Worm (Caenorhabditis elegans) whole organism, L4 larva: ENCODE data around the gene C44B11.6.

Source experiments
- F26F4.8 ChIP-seq: fragments of 200-800 bp; sonication (Bioruptor generic); conservative IDR thresholded peaks from 2 replicates; pipeline ENCODE4 v1.3.6; 2022; ENCODE audit warnings: missing genetic modification characterization, missing compliant biosample characterization
- F37D6.2 ChIP-seq: sonication (generic microtip); optimal IDR thresholded peaks from 2 replicates; lab custom pipeline; 2016; ENCODE audit warnings: mild to moderate bottlenecking, missing genetic modification characterization, missing compliant biosample characterization
- F44E2.7 ChIP-seq: fragments of 200-800 bp; sonication (Bioruptor generic); IDR thresholded peaks from 2 replicates; pipeline ENCODE4 v2.1.2; 2022; ENCODE audit warnings: missing genetic modification characterization, missing compliant biosample characterization
- R02D3.7 ChIP-seq: fragments of 150-350 bp; sonication (generic microtip); optimal IDR thresholded peaks from 3 replicates; lab custom pipeline; 2014; ENCODE audit warnings: missing biosample characterization, missing genetic modification characterization
- T20F7.1 ChIP-seq: fragments of 200-800 bp; sonication (Bioruptor generic); optimal IDR thresholded peaks from 2 replicates; lab custom pipeline; 2018; ENCODE audit warnings: mild to moderate bottlenecking, missing genetic modification characterization, missing compliant biosample characterization
- aha-1 ChIP-seq: fragments of 150-350 bp; peaks from one replicate; lab custom pipeline; 2014; ENCODE audit warnings: missing biosample characterization, missing genetic modification characterization
- ceh-82 ChIP-seq: sonication (generic microtip); optimal IDR thresholded peaks from 2 replicates; lab custom pipeline; 2017; ENCODE audit warnings: missing biosample characterization, missing genetic modification characterization
- daf-8 ChIP-seq: fragments of 200-800 bp; sonication (Bioruptor generic); IDR thresholded peaks from 2 replicates; pipeline ENCODE4 v1.3.6; 2022; ENCODE audit warnings: missing genetic modification characterization, missing compliant biosample characterization
- dmd-8 ChIP-seq: fragments of 200-800 bp; sonication (Bioruptor generic); IDR thresholded peaks from 2 replicates; pipeline ENCODE4 v1.3.6; 2022; ENCODE audit warnings: missing genetic modification characterization, missing compliant biosample characterization
- duxl-1 ChIP-seq: sonication (generic microtip); optimal IDR thresholded peaks from 2 replicates; lab custom pipeline; 2016; ENCODE audit warnings: mild to moderate bottlenecking, missing genetic modification characterization, moderate library complexity, missing compliant biosample characterization; ENCODE audit not compliant: poor library complexity
- lim-7 ChIP-seq: fragments of 200-800 bp; sonication (Bioruptor generic); IDR thresholded peaks from 2 replicates; pipeline ENCODE4 v1.3.6; 2022; ENCODE audit warnings: missing genetic modification characterization, missing compliant biosample characterization
- lin-1 ChIP-seq: fragments of 200-800 bp; sonication (Bioruptor generic); IDR thresholded peaks from 2 replicates; pipeline ENCODE4 v1.3.6; 2022; ENCODE audit warnings: missing genetic modification reagents, missing genetic modification characterization, missing compliant biosample characterization
- lin-29 ChIP-seq: fragments of 200-800 bp; sonication (Bioruptor generic); IDR thresholded peaks from 2 replicates; pipeline ENCODE4 v1.3.6; 2022; ENCODE audit warnings: missing genetic modification reagents, missing genetic modification characterization, missing compliant biosample characterization
- lin-38 ChIP-seq: fragments of 200-800 bp; sonication (Bioruptor generic); IDR thresholded peaks from 2 replicates; pipeline ENCODE4 v1.3.6; 2022; ENCODE audit warnings: missing genetic modification reagents, missing genetic modification characterization, missing compliant biosample characterization
- lsy-2 ChIP-seq, 2 experiments: fragments of 150-350 bp in 1 of 2; sonication (generic microtip) in 1 of 2; optimal IDR thresholded peaks; 2 replicates each; lab custom pipeline; 2014 to 2017; ENCODE audit warnings: missing biosample characterization in 2 of 2, missing genetic modification characterization in 2 of 2
- mdl-1 ChIP-seq, 2 experiments: fragments of 150-350 bp in 1 of 2; sonication (generic microtip) in 1 of 2; optimal IDR thresholded peaks; 2 replicates each; lab custom pipeline; 2014 to 2017; ENCODE audit warnings: missing biosample characterization in 2 of 2, missing genetic modification characterization in 2 of 2
- mdt-29 ChIP-seq: fragments of 200-800 bp; sonication (Bioruptor generic); IDR thresholded peaks from 2 replicates; pipeline ENCODE4 v1.3.6; 2022; ENCODE audit warnings: missing genetic modification reagents, missing genetic modification characterization, missing compliant biosample characterization
- mep-1 ChIP-seq: fragments of 150-350 bp; sonication (generic microtip); optimal IDR thresholded peaks from 3 replicates; lab custom pipeline; 2014; ENCODE audit warnings: missing biosample characterization, missing genetic modification characterization
- mes-2 ChIP-seq: sonication (generic microtip); optimal IDR thresholded peaks from 2 replicates; lab custom pipeline; 2016; ENCODE audit warnings: missing genotype, mild to moderate bottlenecking, missing genetic modification characterization, missing compliant biosample characterization; ENCODE audit not compliant: poor library complexity, severe bottlenecking
- nhr-10 ChIP-seq: fragments of 150-350 bp; optimal IDR thresholded peaks from 2 replicates; lab custom pipeline; 2014; ENCODE audit warnings: missing biosample characterization, missing genetic modification characterization
- nhr-6 ChIP-seq: fragments of 150-350 bp; optimal IDR thresholded peaks from 2 replicates; lab custom pipeline; 2014; ENCODE audit warnings: missing biosample characterization, missing genetic modification characterization
- nhr-76 ChIP-seq: fragments of 150-350 bp; optimal IDR thresholded peaks from 2 replicates; lab custom pipeline; 2014; ENCODE audit warnings: missing biosample characterization, missing genetic modification characterization
- saeg-2 ChIP-seq: fragments of 200-800 bp; sonication (Bioruptor generic); IDR thresholded peaks from 2 replicates; pipeline ENCODE4 v1.3.6; 2022; ENCODE audit warnings: missing genetic modification reagents, missing genetic modification characterization, missing compliant biosample characterization
- sdz-12 ChIP-seq: fragments of 200-800 bp; sonication (Bioruptor generic); optimal IDR thresholded peaks from 2 replicates; lab custom pipeline; 2018; ENCODE audit warnings: mild to moderate bottlenecking, missing genetic modification characterization, missing compliant biosample characterization
- snpc-1.2 ChIP-seq: fragments of 200-800 bp; sonication (Bioruptor generic); IDR thresholded peaks from 2 replicates; pipeline ENCODE4 v1.3.6; 2022; ENCODE audit warnings: missing genetic modification reagents, missing genetic modification characterization, missing compliant biosample characterization
- spr-3 ChIP-seq: fragments of 200-800 bp; sonication (Bioruptor generic); optimal IDR thresholded peaks from 2 replicates; lab custom pipeline; 2018; ENCODE audit warnings: mild to moderate bottlenecking, missing genetic modification characterization, missing compliant biosample characterization
- tra-1 ChIP-seq: fragments of 200-800 bp; sonication (Bioruptor generic); IDR thresholded peaks from 2 replicates; pipeline ENCODE4 v1.3.6; 2022; ENCODE audit warnings: missing genetic modification reagents, missing genetic modification characterization, missing compliant biosample characterization
- unc-130 ChIP-seq: sonication (generic microtip); optimal IDR thresholded peaks from 2 replicates; lab custom pipeline; 2016; ENCODE audit warnings: missing genetic modification reagents, missing genetic modification characterization, missing compliant biosample characterization
- unc-62 ChIP-seq, 3 experiments: fragments of 150-350 bp in 1 of 3; sonication (generic microtip); optimal IDR thresholded peaks in 2 of 3; peaks in 1 of 3; 1 replicate in 1 of 3; 2 replicates in 2 of 3; lab custom pipeline; 2014 to 2017; ENCODE audit warnings: missing biosample characterization in 3 of 3, missing genetic modification characterization in 3 of 3, missing genetic modification reagents in 3 of 3, missing genotype in 1 of 3
- zfp-3 ChIP-seq: fragments of 200-800 bp; sonication (Bioruptor generic); conservative IDR thresholded peaks from 2 replicates; pipeline ENCODE4 v1.3.6; 2022; ENCODE audit warnings: missing genetic modification reagents, missing genetic modification characterization, missing compliant biosample characterization
- ztf-7 ChIP-seq: fragments of 150-350 bp; optimal IDR thresholded peaks from 2 replicates; lab custom pipeline; 2014; ENCODE audit warnings: missing biosample characterization, missing genetic modification characterization

Gene C44B11.6

DNA sequence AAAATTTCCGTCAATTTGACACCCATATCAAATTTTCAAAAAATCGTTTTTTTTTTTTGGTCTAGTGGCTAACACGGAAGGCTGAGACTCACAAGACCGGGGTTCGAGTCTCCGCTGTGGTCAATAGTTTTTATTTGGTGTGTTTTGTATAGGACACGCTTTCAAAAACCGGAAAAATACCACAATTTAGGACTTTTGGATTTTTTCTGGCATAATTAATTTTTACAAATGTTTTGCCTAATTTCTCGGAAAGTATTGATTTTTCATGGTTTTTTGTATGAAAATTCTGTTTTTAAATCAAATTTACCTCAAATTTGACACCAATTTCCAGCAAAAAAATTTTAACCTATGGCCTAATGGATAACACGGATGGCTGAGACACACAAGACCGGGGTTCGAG, 33.0 kb downstream of the C44B11.6 start, which contains the start of gene mks-1:
Gene mks-1, plus strand, starts transcription at position 301 of the 400 bp plus-strand sequence.
- no peak for TF ChIP-seq T20F7.1 (GFP tag; lab: Kevin White, UChicago)
- no peak for TF ChIP-seq tra-1 (GFP tag; lab: Robert Waterston, UW)
- no peak for TF ChIP-seq daf-8 (GFP tag; lab: Robert Waterston, UW)
- TF ChIP-seq mes-2 (tag; lab: Kevin White, UChicago) = no peak
- no peak for TF ChIP-seq mep-1 (tag; lab: Kevin White, UChicago)
- no peak for TF ChIP-seq F26F4.8 (GFP tag; lab: Robert Waterston, UW)
- no peak for TF ChIP-seq aha-1 (tag; lab: Kevin White, UChicago)
- TF ChIP-seq dmd-8 (GFP tag; lab: Robert Waterston, UW) = no peak
- no peak for TF ChIP-seq duxl-1 (tag; lab: Kevin White, UChicago)
- no peak for TF ChIP-seq lin-1 (GFP tag; lab: Robert Waterston, UW)
- TF ChIP-seq saeg-2 (GFP tag; lab: Robert Waterston, UW) = no peak
- TF ChIP-seq lin-38 (GFP tag; lab: Robert Waterston, UW) = no peak
- TF ChIP-seq spr-3 (GFP tag; lab: Kevin White, UChicago) = no peak
- no peak for TF ChIP-seq snpc-1.2
- TF ChIP-seq ztf-7 (tag; lab: Kevin White, UChicago) = no peak

ce11 chrIII:3188564-3188963, 35.6 kb downstream of the C44B11.6 start:
- TF ChIP-seq nhr-6 (no peak), ztf-7 (tag; lab: Kevin White, UChicago) (no peak), lin-38 (GFP tag; lab: Robert Waterston, UW) (no peak), F44E2.7 (GFP tag; lab: Robert Waterston, UW) (no peak), ceh-82 (no peak), mdl-1 (tag; optimal IDR thresholded peaks at IDR 0.05; lab: Kevin White, UChicago) (no peak), lsy-2 (tag; optimal IDR thresholded peaks at IDR 0.05; lab: Kevin White, UChicago) (no peak), zfp-3 (GFP tag; lab: Robert Waterston, UW) (no peak), F37D6.2 (tag; lab: Kevin White, UChicago) (no peak)

DNA sequence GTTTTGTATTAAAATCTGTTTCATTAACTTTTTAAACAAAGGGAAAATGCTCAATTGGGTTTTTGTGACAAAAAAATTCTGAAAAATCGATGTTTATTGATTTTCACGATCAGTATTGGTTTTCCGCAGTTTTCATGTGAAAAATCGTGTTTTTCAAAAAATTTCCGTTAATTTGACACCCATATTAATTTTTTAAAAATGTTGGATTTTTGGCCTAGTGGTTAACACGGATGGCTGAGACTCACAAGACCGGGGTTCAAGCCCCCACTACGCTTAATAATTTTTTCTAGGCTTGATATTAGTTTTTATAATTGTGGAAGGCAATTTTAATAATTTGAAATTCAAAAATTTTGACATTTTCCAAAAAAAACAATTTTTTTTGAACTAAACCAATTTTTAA, 37.7 kb downstream of the C44B11.6 start:
- TF ChIP-seq unc-62 (GFP tag; optimal IDR thresholded peaks at IDR 0.05 in 1 of 2; lab: Kevin White, UChicago) = no peak
- no peak for TF ChIP-seq unc-62 (tag; optimal IDR thresholded peaks at IDR 0.05; lab: Kevin White, UChicago)
- TF ChIP-seq F37D6.2 (tag; lab: Kevin White, UChicago) = no peak
- TF ChIP-seq sdz-12 = no peak
- no peak for TF ChIP-seq nhr-76 (tag; lab: Kevin White, UChicago)
- peak; percentile 17; the same call in 1 of the 2 replicates for TF ChIP-seq lin-38 (GFP tag; lab: Robert Waterston, UW)
- TF ChIP-seq unc-130 (GFP tag; lab: Kevin White, UChicago) = no peak

- TF ChIP-seq mes-2 (tag; lab: Kevin White, UChicago) = no peak
- TF ChIP-seq nhr-10 (tag; lab: Kevin White, UChicago) = no peak
- no peak for TF ChIP-seq T20F7.1 (GFP tag; lab: Kevin White, UChicago)
- TF ChIP-seq, all 104 proteins: peak for 0
Measured at ce11 chrIII:3191195-3191594, 38.2 kb downstream of the C44B11.6 start, which contains the start of gene R148.8. Gene R148.8, plus strand, starts transcription at chrIII:3191495.

- no peak for TF ChIP-seq R02D3.7 (tag; lab: Kevin White, UChicago)
- peak; percentile 47; the same call in 1 of the 2 replicates for TF ChIP-seq lin-38 (GFP tag; lab: Robert Waterston, UW)
- TF ChIP-seq mdt-29 = peak; percentile 32; the same call in 1 of the 2 replicates
- 0 out of 2 replicates have a peak, but pooled peaks have one; percentile 40 for TF ChIP-seq lim-7 (GFP tag; lab: Robert Waterston, UW)
- no peak for TF ChIP-seq lin-29 (GFP tag; lab: Robert Waterston, UW)
- TF ChIP-seq, all 104 proteins: peak for 3
Measured at ce11 chrIII:3191729-3192128, 38.8 kb downstream of the C44B11.6 start.
